Fruit fly (Drosophila melanogaster): ENCODE data around the gene CG12182.
A peak's percentile ranks its signal among the peaks of the same experiment; 100 is the strongest.

CG12182 gene

DNA sequence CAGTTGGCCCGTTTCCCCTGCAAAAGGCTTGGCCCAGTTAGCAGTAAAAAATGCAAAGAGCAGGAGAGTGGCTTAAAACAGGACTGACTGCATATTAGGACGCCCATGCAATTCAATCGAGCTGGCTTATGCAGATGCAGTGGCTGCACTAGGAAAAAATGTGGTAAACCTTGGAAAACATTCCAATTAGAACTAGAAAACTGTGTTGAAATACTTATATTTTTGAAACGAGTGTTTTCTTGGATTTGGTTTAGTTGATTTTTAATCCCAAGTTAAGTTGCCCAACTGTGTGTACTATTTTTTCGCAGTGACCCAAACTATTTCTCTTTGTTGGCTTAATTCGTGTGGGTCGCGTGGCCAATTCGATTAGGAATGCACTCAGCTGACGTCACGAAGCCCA is 17.1 kb downstream of the CG12182 start (continued):
- TF ChIP-seq spab (GFP tag; optimal IDR thresholded peaks at IDR 0.05) (peak; percentile 15), Eip78C (GFP tag) (peak; percentile 80), CG7368 (GFP tag; optimal IDR thresholded peaks at IDR 0.05) (no peak), pdm3 (GFP tag; optimal IDR thresholded peaks at IDR 0.05) (peak; percentile 29), OdsH (GFP tag; optimal IDR thresholded peaks at IDR 0.05) (peak; percentile 40), net (GFP tag; optimal IDR thresholded peaks at IDR 0.05) (no peak), Ets96B (tag; optimal IDR thresholded peaks at IDR 0.05) (peak; percentile 64), topi (GFP tag; optimal IDR thresholded peaks at IDR 0.05) (no peak), Met (GFP tag; optimal IDR thresholded peaks at IDR 0.05) (no peak), acj6 (GFP tag; optimal IDR thresholded peaks at IDR 0.05) (no peak), fd85E (GFP tag; optimal IDR thresholded peaks at IDR 0.05) (no peak), CG8632 (GFP tag; optimal IDR thresholded peaks at IDR 0.05) (no peak), Eip93F (GFP tag; optimal IDR thresholded peaks at IDR 0.05) (no peak), CG6854 (GFP tag; optimal IDR thresholded peaks at IDR 0.05) (no peak), Sox102F (GFP tag; optimal IDR thresholded peaks at IDR 0.05) (no peak), Eip75B (GFP tag; optimal IDR thresholded peaks at IDR 0.05) (peak; percentile 31), Smox (GFP tag; optimal IDR thresholded peaks at IDR 0.05) (no peak), CG1621 (tag; optimal IDR thresholded peaks at IDR 0.05) (no peak), CG31627 (GFP tag; optimal IDR thresholded peaks at IDR 0.05) (no peak), CG11762 (GFP tag; optimal IDR thresholded peaks at IDR 0.05; ENCODE audit: insufficient read depth) (peak; percentile 18), CG9139 (GFP tag; optimal IDR thresholded peaks at IDR 0.05) (no peak), CG15336 (GFP tag; IDR thresholded peaks at IDR 0.05) (peak; percentile 84), esn (GFP tag; optimal IDR thresholded peaks at IDR 0.05) (no peak), CG34406 (GFP tag; optimal IDR thresholded peaks at IDR 0.05) (no peak), fkh (GFP tag; optimal IDR thresholded peaks at IDR 0.05) (no peak), cyc (GFP tag; optimal IDR thresholded peaks at IDR 0.05) (no peak), svp (GFP tag) (no peak), Hr39 (GFP tag; optimal IDR thresholded peaks at IDR 0.05) (no peak), fd59A (GFP tag; optimal IDR thresholded peaks at IDR 0.05) (peak; percentile 6), achi (GFP tag; optimal IDR thresholded peaks at IDR 0.05) (no peak), salr (GFP tag; optimal IDR thresholded peaks at IDR 0.05) (no peak), Lpt (GFP tag; optimal IDR thresholded peaks at IDR 0.05) (no peak)

- TF ChIP-seq Eip78C (GFP tag), result peak; percentile 71
- no peak for TF ChIP-seq lz (GFP tag; optimal IDR thresholded peaks at IDR 0.05)
- no peak for TF ChIP-seq vri (GFP tag; optimal IDR thresholded peaks at IDR 0.05)
- no peak for TF ChIP-seq CG32006 (GFP tag; optimal IDR thresholded peaks at IDR 0.05)
- TF ChIP-seq Sox14 (GFP tag; optimal IDR thresholded peaks at IDR 0.05), result no peak
- TF ChIP-seq topi (GFP tag; optimal IDR thresholded peaks at IDR 0.05), result no peak
- TF ChIP-seq Gug (GFP tag; IDR thresholded peaks at IDR 0.05), result no peak
- no peak for TF ChIP-seq dac (GFP tag; optimal IDR thresholded peaks at IDR 0.05)
- no peak for TF ChIP-seq CG6808 (GFP tag; optimal IDR thresholded peaks at IDR 0.05)
- TF ChIP-seq net (GFP tag; optimal IDR thresholded peaks at IDR 0.05), result no peak
- TF ChIP-seq Sox102F (GFP tag; optimal IDR thresholded peaks at IDR 0.05), result no peak
- peak; percentile 77 for TF ChIP-seq eg (GFP tag; IDR thresholded peaks at IDR 0.05)
- TF ChIP-seq Ets96B (tag; optimal IDR thresholded peaks at IDR 0.05), result no peak
- TF ChIP-seq dsx (GFP tag; optimal IDR thresholded peaks at IDR 0.05; ENCODE audit: poor library complexity, severe bottlenecking), result no peak
- TF ChIP-seq CG15336 (GFP tag; IDR thresholded peaks at IDR 0.05), result peak; percentile 71
- TF ChIP-seq CG31627 (GFP tag; optimal IDR thresholded peaks at IDR 0.05), result no peak
- TF ChIP-seq Hr4 (GFP tag; optimal IDR thresholded peaks at IDR 0.05), result no peak
- TF ChIP-seq Eip93F (GFP tag; optimal IDR thresholded peaks at IDR 0.05), result no peak
- TF ChIP-seq CG6163 (GFP tag; IDR thresholded peaks at IDR 0.05), result no peak
- no peak for TF ChIP-seq CG10669 (GFP tag; optimal IDR thresholded peaks at IDR 0.05)
- peak; percentile 24 for TF ChIP-seq CG4318 (GFP tag; optimal IDR thresholded peaks at IDR 0.05)
- no peak for TF ChIP-seq Hr38 (GFP tag; optimal IDR thresholded peaks at IDR 0.05)
- TF ChIP-seq Sox15 (GFP tag; optimal IDR thresholded peaks at IDR 0.05), result no peak
- TF ChIP-seq CG11902 (GFP tag; optimal IDR thresholded peaks at IDR 0.05), result no peak
- TF ChIP-seq CG3919 (GFP tag; optimal IDR thresholded peaks at IDR 0.05), result no peak
- TF ChIP-seq acj6 (GFP tag; optimal IDR thresholded peaks at IDR 0.05), result no peak
- TF ChIP-seq CG1621 (tag; optimal IDR thresholded peaks at IDR 0.05), result no peak
- TF ChIP-seq fd59A (GFP tag; optimal IDR thresholded peaks at IDR 0.05), result no peak
- TF ChIP-seq Eip75B (GFP tag; optimal IDR thresholded peaks at IDR 0.05), result no peak
- no peak for TF ChIP-seq CG8632 (GFP tag; optimal IDR thresholded peaks at IDR 0.05)
- TF ChIP-seq CG8119 (GFP tag; IDR thresholded peaks at IDR 0.05), result peak; percentile 26; the same call in 1 of the 3 replicates
- TF ChIP-seq fkh (GFP tag; optimal IDR thresholded peaks at IDR 0.05), result no peak
- no peak for TF ChIP-seq Ets21C (GFP tag; optimal IDR thresholded peaks at IDR 0.05)
Measured at dm6 chr3L:2581857-2582256, 17.5 kb downstream of the CG12182 start.

Data from whole organism, prepupa.